Worm (Caenorhabditis elegans): ENCODE results near the gene latd-1.

DNA sequence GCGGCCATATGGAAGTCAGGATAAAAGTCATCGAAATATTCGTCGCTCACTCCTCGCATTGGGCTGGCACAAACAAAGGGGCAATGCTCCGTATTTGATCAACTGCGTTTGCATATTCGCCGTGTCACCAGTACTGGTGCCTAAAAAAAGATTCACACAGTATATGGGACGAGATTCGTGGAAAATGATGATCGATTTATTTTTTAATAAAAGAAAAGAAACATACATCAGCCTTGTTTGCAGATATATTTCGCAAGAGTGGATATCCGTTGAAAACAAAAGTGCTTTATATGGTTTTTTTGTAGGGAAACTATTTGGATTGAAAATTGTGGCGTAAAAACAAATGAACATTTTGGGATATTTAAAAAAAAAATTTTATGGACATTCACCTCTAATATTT, at the start of gene latd-1:
- no peak for TF ChIP-seq madf-2 (tag; optimal IDR thresholded peaks at IDR 0.05)
- no peak for TF ChIP-seq pha-4 (tag; optimal IDR thresholded peaks at IDR 0.05)
- TF ChIP-seq pag-3 (tag; optimal IDR thresholded peaks at IDR 0.05; ENCODE audit: borderline replicate concordance) = no peak
- TF ChIP-seq ama-1 (optimal IDR thresholded peaks at IDR 0.05) = no peak
- TF ChIP-seq sdc-2 (tag; optimal IDR thresholded peaks at IDR 0.05) = no peak
- no peak for TF ChIP-seq lim-6 (tag; optimal IDR thresholded peaks at IDR 0.05)
- TF ChIP-seq nfya-1 (tag; optimal IDR thresholded peaks at IDR 0.05) = no peak
- TF ChIP-seq pat-9 (tag; optimal IDR thresholded peaks at IDR 0.05) = no peak
- TF ChIP-seq ztf-16 (tag; optimal IDR thresholded peaks at IDR 0.05) = no peak
- TF ChIP-seq K02D7.2 (tag; optimal IDR thresholded peaks at IDR 0.05) = no peak

Data from whole organism, late embryonic.